Fruit fly (Drosophila melanogaster) whole organism, embryonic: ENCODE results near the gene CG5938.

Experiments
- Aef1 ChIP-seq: fragments of 200-800 bp; sonication (Bioruptor generic); IDR thresholded peaks from 3 replicates; pipeline ENCODE4 v1.3.6; 2022; ENCODE audit warnings: missing biosample characterization, missing genetic modification characterization
- Blimp-1 ChIP-seq: fragments of 200-800 bp; sonication (Bioruptor generic); optimal IDR thresholded peaks from 3 replicates; lab custom pipeline; 2018; ENCODE audit warnings: missing biosample characterization, missing genetic modification characterization, mild to moderate bottlenecking, moderate library complexity, missing genetic modification reagents
- CG1024 ChIP-seq: fragments of 200-800 bp; sonication (Bioruptor generic); IDR thresholded peaks from 2 replicates; pipeline ENCODE4 v1.3.6; 2022; ENCODE audit warnings: missing biosample characterization, missing genetic modification characterization
- CG11398 ChIP-seq: fragments of 200-800 bp; sonication (Bioruptor generic); optimal IDR thresholded peaks from 2 replicates; lab custom pipeline; 2016; ENCODE audit warnings: missing biosample characterization, missing genetic modification characterization
- CG1233 ChIP-seq: fragments of 200-800 bp; sonication (Bioruptor generic); optimal IDR thresholded peaks from 4 replicates; lab custom pipeline; 2018; ENCODE audit warnings: missing biosample characterization, mild to moderate bottlenecking, missing genetic modification characterization
- CG13123 ChIP-seq: fragments of 200-800 bp; sonication (Bioruptor generic); optimal IDR thresholded peaks from 2 replicates; lab custom pipeline; 2016; ENCODE audit warnings: missing biosample characterization, missing genetic modification characterization
- CG14710 ChIP-seq: fragments of 200-800 bp; sonication (Bioruptor generic); optimal IDR thresholded peaks from 3 replicates; lab custom pipeline; 2019; ENCODE audit warnings: missing biosample characterization, mild to moderate bottlenecking, missing genetic modification characterization, moderate library complexity
- CG15269 ChIP-seq: fragments of 200-800 bp; sonication (Bioruptor generic); optimal IDR thresholded peaks from 2 replicates; lab custom pipeline; 2018; ENCODE audit warnings: missing biosample characterization, mild to moderate bottlenecking, missing genetic modification characterization, moderate library complexity
- CG15479 ChIP-seq: fragments of 200-800 bp; sonication (Bioruptor generic); optimal IDR thresholded peaks from 3 replicates; lab custom pipeline; 2019; ENCODE audit warnings: missing biosample characterization, mild to moderate bottlenecking, missing genetic modification characterization, moderate library complexity
- CG31365 ChIP-seq: fragments of 200-800 bp; sonication (Bioruptor generic); optimal IDR thresholded peaks from 2 replicates; lab custom pipeline; 2018; ENCODE audit warnings: missing biosample characterization, mild to moderate bottlenecking, missing genetic modification characterization
- CG31388 ChIP-seq: fragments of 200-800 bp; sonication (Bioruptor generic); optimal IDR thresholded peaks from 2 replicates; lab custom pipeline; 2016; ENCODE audit warnings: missing biosample characterization, missing genetic modification characterization
- CG31441 ChIP-seq: fragments of 200-800 bp; sonication (Bioruptor generic); IDR thresholded peaks from 2 replicates; pipeline ENCODE4 v1.3.6; 2022; ENCODE audit warnings: missing biosample characterization, missing genetic modification characterization
- CG32532 ChIP-seq: fragments of 200-800 bp; sonication (Bioruptor generic); IDR thresholded peaks from 2 replicates; pipeline ENCODE4 v1.3.6; 2022; ENCODE audit warnings: missing biosample characterization, missing genetic modification characterization
- CG4730 ChIP-seq: fragments of 200-800 bp; sonication (Bioruptor generic); IDR thresholded peaks from 2 replicates; pipeline ENCODE4 v1.3.6; 2022; ENCODE audit warnings: missing biosample characterization, missing genetic modification characterization
- CG5953 ChIP-seq: fragments of 200-800 bp; sonication (Bioruptor generic); IDR thresholded peaks from 2 replicates; pipeline ENCODE4 v1.3.6; 2022; ENCODE audit warnings: missing biosample characterization, missing genetic modification characterization
- CG7928 ChIP-seq: fragments of 200-800 bp; sonication (Bioruptor generic); optimal IDR thresholded peaks from 2 replicates; lab custom pipeline; 2017; ENCODE audit warnings: missing biosample characterization, mild to moderate bottlenecking, missing genetic modification characterization
- CG8281 ChIP-seq: fragments of 200-800 bp; sonication (Bioruptor generic); optimal IDR thresholded peaks from 2 replicates; lab custom pipeline; 2018; ENCODE audit warnings: missing biosample characterization, mild to moderate bottlenecking, missing genetic modification characterization, moderate library complexity
- CG8944 ChIP-seq: fragments of 200-800 bp; sonication (Bioruptor generic); optimal IDR thresholded peaks from 3 replicates; lab custom pipeline; 2016; ENCODE audit warnings: missing biosample characterization, missing genetic modification characterization
- CG9609 ChIP-seq: fragments of 200-800 bp; sonication (Bioruptor generic); optimal IDR thresholded peaks from 3 replicates; lab custom pipeline; 2016; ENCODE audit warnings: missing biosample characterization, missing genetic modification characterization
- CTCF ChIP-seq: fragments of 200-800 bp; sonication (Bioruptor generic); optimal IDR thresholded peaks from 2 replicates; lab custom pipeline; 2017; ENCODE audit warnings: missing biosample characterization, mild to moderate bottlenecking, missing genetic modification characterization, moderate library complexity
- Ets97D ChIP-seq: fragments of 200-800 bp; sonication (Bioruptor generic); optimal IDR thresholded peaks from 3 replicates; lab custom pipeline; 2016; ENCODE audit warnings: missing biosample characterization, missing genetic modification characterization
- Fer2 ChIP-seq: fragments of 200-800 bp; sonication (Bioruptor generic); optimal IDR thresholded peaks from 2 replicates; lab custom pipeline; 2018; ENCODE audit warnings: missing biosample characterization, mild to moderate bottlenecking, missing genetic modification characterization, moderate library complexity
- HHEX ChIP-seq: fragments of 200-800 bp; sonication (Bioruptor generic); optimal IDR thresholded peaks from 3 replicates; lab custom pipeline; 2017; ENCODE audit warnings: missing biosample characterization, mild to moderate bottlenecking, missing genetic modification characterization, missing genetic modification reagents
- Max ChIP-seq: fragments of 200-800 bp; sonication (Bioruptor generic); optimal IDR thresholded peaks from 2 replicates; lab custom pipeline; 2016; ENCODE audit warnings: missing biosample characterization, mild to moderate bottlenecking, missing genetic modification characterization
- NFAT ChIP-seq: fragments of 200-800 bp; sonication (Bioruptor generic); IDR thresholded peaks from 2 replicates; pipeline ENCODE4 v1.3.6; 2022; ENCODE audit warnings: missing biosample characterization, missing genetic modification characterization
- NK7.1 ChIP-seq: fragments of 200-800 bp; sonication (Bioruptor generic); optimal IDR thresholded peaks from 3 replicates; lab custom pipeline; 2016; ENCODE audit warnings: missing biosample characterization, missing genetic modification characterization
- NfI ChIP-seq: fragments of 200-800 bp; sonication (Bioruptor generic); optimal IDR thresholded peaks from 3 replicates; lab custom pipeline; 2018; ENCODE audit warnings: missing biosample characterization, mild to moderate bottlenecking, missing genetic modification characterization, moderate library complexity
- Oli ChIP-seq: fragments of 200-800 bp; sonication (Bioruptor generic); optimal IDR thresholded peaks from 2 replicates; lab custom pipeline; 2018; ENCODE audit warnings: missing biosample characterization, mild to moderate bottlenecking, missing genetic modification characterization, moderate library complexity
- Opbp ChIP-seq: fragments of 200-800 bp; sonication (Bioruptor generic); IDR thresholded peaks from 3 replicates; pipeline ENCODE4 v1.3.6; 2022; ENCODE audit warnings: missing biosample characterization, missing genetic modification characterization; ENCODE audit not compliant: partially characterized antibody
- Pdp1 ChIP-seq, 2 experiments: fragments of 200-800 bp; sonication (Bioruptor generic); optimal IDR thresholded peaks; 3 replicates each; lab custom pipeline; 2016; ENCODE audit warnings: missing biosample characterization in 2 of 2, missing genetic modification characterization in 2 of 2, mild to moderate bottlenecking in 1 of 2, moderate library complexity in 1 of 2
- Rfx ChIP-seq: fragments of 200-800 bp; sonication (Bioruptor generic); IDR thresholded peaks from 2 replicates; pipeline ENCODE4 v1.3.6; 2022; ENCODE audit warnings: missing biosample characterization, missing genetic modification characterization
- Scr ChIP-seq: fragments of 200-800 bp; sonication (Bioruptor generic); IDR thresholded peaks from 2 replicates; pipeline ENCODE4 v1.3.6; 2022; ENCODE audit warnings: missing biosample characterization, missing genetic modification characterization; ENCODE audit not compliant: partially characterized antibody
- Xbp1 ChIP-seq: fragments of 200-800 bp; sonication (Bioruptor generic); optimal IDR thresholded peaks from 3 replicates; lab custom pipeline; 2016; ENCODE audit warnings: missing biosample characterization, mild to moderate bottlenecking, missing genetic modification characterization
- ash1 ChIP-seq: fragments of 200-800 bp; sonication (Bioruptor generic); optimal IDR thresholded peaks from 2 replicates; lab custom pipeline; 2018; ENCODE audit warnings: missing biosample characterization, mild to moderate bottlenecking, missing genetic modification characterization
- bcd ChIP-seq: fragments of 200-800 bp; sonication (Bioruptor generic); optimal IDR thresholded peaks from 2 replicates; lab custom pipeline; 2017; ENCODE audit warnings: missing biosample characterization, mild to moderate bottlenecking, missing genetic modification characterization
- br ChIP-seq: fragments of >200 bp; optimal IDR thresholded peaks from 2 replicates; lab custom pipeline; 2017
- chinmo ChIP-seq: fragments of 200-800 bp; sonication (Bioruptor generic); IDR thresholded peaks from 4 replicates; pipeline ENCODE4 v1.3.6; 2022; ENCODE audit warnings: missing biosample characterization, missing genetic modification characterization; ENCODE audit not compliant: partially characterized antibody
- dan ChIP-seq: fragments of 200-800 bp; sonication (Bioruptor generic); IDR thresholded peaks from 2 replicates; pipeline ENCODE4 v1.3.6; 2022; ENCODE audit warnings: missing biosample characterization, missing genetic modification characterization
- danr ChIP-seq: fragments of 200-800 bp; sonication (Bioruptor generic); IDR thresholded peaks from 2 replicates; pipeline ENCODE4 v1.3.6; 2022; ENCODE audit warnings: missing biosample characterization, missing genetic modification characterization
- fd102C ChIP-seq: fragments of 200-800 bp; sonication (Bioruptor generic); optimal IDR thresholded peaks from 2 replicates; lab custom pipeline; 2018; ENCODE audit warnings: missing biosample characterization, mild to moderate bottlenecking, missing genetic modification characterization, moderate library complexity
- fd96Cb ChIP-seq: fragments of 200-800 bp; sonication (Bioruptor generic); optimal IDR thresholded peaks from 2 replicates; lab custom pipeline; 2018; ENCODE audit warnings: missing biosample characterization, mild to moderate bottlenecking, missing genetic modification characterization, moderate library complexity
- ftz-f1 ChIP-seq: fragments of 200-800 bp; sonication (Bioruptor generic); optimal IDR thresholded peaks from 2 replicates; lab custom pipeline; 2016; ENCODE audit warnings: missing biosample characterization, missing genetic modification characterization
- fu2 ChIP-seq: fragments of 200-800 bp; sonication (Bioruptor generic); optimal IDR thresholded peaks from 2 replicates; lab custom pipeline; 2016; ENCODE audit warnings: missing biosample characterization, missing genetic modification characterization
- gcm ChIP-seq: fragments of 200-800 bp; sonication (Bioruptor generic); optimal IDR thresholded peaks from 2 replicates; lab custom pipeline; 2019; ENCODE audit warnings: missing biosample characterization, mild to moderate bottlenecking, missing genetic modification characterization, moderate library complexity
- gsb-n ChIP-seq: fragments of 200-800 bp; sonication (Bioruptor generic); optimal IDR thresholded peaks from 3 replicates; lab custom pipeline; 2018; ENCODE audit warnings: missing biosample characterization, mild to moderate bottlenecking, missing genetic modification characterization
- kah ChIP-seq: fragments of 200-800 bp; sonication (Bioruptor generic); optimal IDR thresholded peaks from 2 replicates; lab custom pipeline; 2018; ENCODE audit warnings: missing biosample characterization, mild to moderate bottlenecking, missing genetic modification characterization
- pho ChIP-seq: fragments of 200-800 bp; sonication (Bioruptor generic); optimal IDR thresholded peaks from 2 replicates; lab custom pipeline; 2016; ENCODE audit warnings: missing biosample characterization, missing genetic modification characterization
- tna ChIP-seq: fragments of 200-800 bp; sonication (Bioruptor generic); IDR thresholded peaks from 2 replicates; pipeline ENCODE4 v1.3.6; 2022; ENCODE audit warnings: missing biosample characterization, missing genetic modification characterization; ENCODE audit not compliant: partially characterized antibody
- toy ChIP-seq: fragments of 200-800 bp; sonication (Bioruptor generic); IDR thresholded peaks from 2 replicates; pipeline ENCODE4 v1.3.6; 2022; ENCODE audit warnings: missing biosample characterization, missing genetic modification characterization

Gene CG5938

DNA sequence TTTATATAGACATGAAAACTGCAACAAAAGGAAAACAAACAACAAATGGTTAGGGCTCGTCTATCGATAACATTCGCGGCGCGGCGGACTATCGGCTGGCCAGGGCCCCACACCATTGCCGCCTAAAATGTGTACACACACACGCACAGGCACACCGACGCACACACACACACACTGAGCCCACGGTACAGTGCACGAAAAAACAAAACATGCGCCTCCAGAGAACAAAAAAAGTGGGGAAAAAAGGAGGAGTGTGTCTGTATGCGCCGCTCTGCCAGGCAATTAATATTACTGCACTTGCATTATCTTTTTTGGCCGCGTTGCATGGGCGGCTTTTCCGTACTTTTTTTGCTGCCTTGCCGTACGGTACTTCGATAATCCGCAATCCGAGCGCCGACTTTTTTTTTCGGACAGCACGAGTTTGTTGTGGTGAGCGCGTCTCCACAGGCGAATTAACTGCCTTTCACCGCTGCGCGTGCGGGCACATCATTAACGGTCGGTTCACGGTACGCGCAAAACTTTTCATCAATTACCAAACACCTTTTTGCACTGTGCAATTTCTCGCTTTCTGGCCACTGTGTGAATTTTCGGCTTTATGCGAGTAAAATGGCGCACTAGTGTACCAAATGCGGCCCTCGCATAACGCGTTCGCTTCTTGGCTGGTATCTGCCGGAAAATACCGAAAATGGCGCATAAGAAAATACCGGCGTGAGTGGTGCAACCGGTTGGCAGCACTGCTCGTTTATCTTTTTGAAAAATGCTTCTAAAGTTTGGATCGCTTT, 11.0 kb upstream of the CG5938 start, which contains the start of gene woc (continued):
- TF ChIP-seq CG9609 (peak; percentile 43), CG8281 (tag; lab: Kevin White, UChicago) (no peak), Xbp1 (GFP tag; lab: Kevin White, UChicago) (peak; percentile 48), CG1233 (GFP tag; lab: Kevin White, UChicago) (peak; percentile 16), br (no peak), tna (GFP tag; lab: Robert Waterston, UW) (peak; percentile 88), NFAT (GFP tag; lab: Robert Waterston, UW) (peak; percentile 55; the same call in 1 of the 2 replicates), CG4730 (GFP tag; lab: Robert Waterston, UW) (peak; percentile 29; the same call in 1 of the 2 replicates), kah (GFP tag; lab: Kevin White, UChicago) (no peak), danr (peak; percentile 60; the same call in 1 of the 2 replicates), Fer2 (tag; lab: Kevin White, UChicago) (no peak), CG32532 (peak; percentile 68; the same call in 1 of the 2 replicates), CG1024 (GFP tag; lab: Robert Waterston, UW) (0 out of 2 replicates have a peak, but pooled peaks have one; percentile 2), Opbp (peak; percentile 83), Rfx (GFP tag; lab: Robert Waterston, UW) (peak; percentile 63), CG13123 (GFP tag; lab: Kevin White, UChicago) (no peak), chinmo (GFP tag; lab: Robert Waterston, UW) (peak; percentile 96), ash1 (GFP tag; lab: Kevin White, UChicago) (no peak), CG31441 (GFP tag; lab: Robert Waterston, UW) (no peak), Aef1 (GFP tag; lab: Robert Waterston, UW) (peak; percentile 57; the same call in 2 of the 3 replicates), CTCF (GFP tag; lab: Kevin White, UChicago) (peak; percentile 30), CG8944 (GFP tag; lab: Kevin White, UChicago) (no peak), CG7928 (GFP tag; lab: Kevin White, UChicago) (peak; percentile 93), bcd (GFP tag; lab: Kevin White, UChicago) (peak; percentile 54), CG11398 (peak; percentile 48), gcm (GFP tag; lab: Kevin White, UChicago) (no peak), fu2 (GFP tag; lab: Kevin White, UChicago) (peak; percentile 81), Blimp-1 (GFP tag; lab: Kevin White, UChicago) (no peak), fd102C (no peak), CG31388 (GFP tag; lab: Kevin White, UChicago) (no peak), ftz-f1 (GFP tag; lab: Kevin White, UChicago) (no peak), Max (GFP tag; lab: Kevin White, UChicago) (peak; percentile 48), Scr (peak; percentile 79), CG31365 (tag; lab: Kevin White, UChicago) (no peak), Pdp1 (GFP tag; optimal IDR thresholded peaks at IDR 0.05; lab: Kevin White, UChicago) (peak; percentile 48 to 51), pho (peak; percentile 61), Ets97D (GFP tag; lab: Kevin White, UChicago) (peak; percentile 76), Oli (tag; lab: Kevin White, UChicago) (no peak), CG15479 (GFP tag; lab: Kevin White, UChicago) (peak; percentile 85), NK7.1 (GFP tag; lab: Kevin White, UChicago) (peak; percentile 37), NfI (GFP tag; lab: Kevin White, UChicago) (peak; percentile 24), CG15269 (tag; lab: Kevin White, UChicago) (no peak), fd96Cb (tag; lab: Kevin White, UChicago) (no peak), gsb-n (no peak), toy (GFP tag; lab: Robert Waterston, UW) (no peak), CG5953 (GFP tag; lab: Robert Waterston, UW) (no peak), CG14710 (tag; lab: Kevin White, UChicago) (peak; percentile 75), dan (GFP tag; lab: Robert Waterston, UW) (no peak), HHEX (GFP tag; lab: Kevin White, UChicago) (no peak)
